Worm (Caenorhabditis elegans): Measurements from ENCODE around the gene F02E11.2.

The F02E11.2 gene

DNA sequence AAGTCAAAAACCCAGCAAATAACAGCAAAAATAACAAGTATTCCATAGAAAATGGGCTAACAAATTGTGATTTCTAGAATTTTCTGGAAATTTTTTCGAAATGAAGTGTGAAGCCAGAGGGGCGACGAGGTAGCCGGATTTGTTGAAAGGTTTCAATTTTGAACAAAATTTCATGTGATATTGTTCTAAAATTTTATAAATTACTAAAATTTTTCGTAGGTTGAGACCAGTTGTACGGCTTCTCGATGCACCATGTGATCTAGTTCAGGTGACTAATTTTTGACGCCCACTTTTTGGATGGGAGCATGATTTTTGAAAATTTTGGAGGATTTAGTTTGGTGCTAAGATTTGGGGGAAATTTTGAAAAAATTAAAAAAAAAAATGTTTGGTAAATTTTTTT, 3.4 kb upstream of the F02E11.2 start, which contains the start of gene gcy-19:
TSS of gene gcy-19 (minus strand) at position 101 of the 400 bp plus-strand sequence.
- TF ChIP-seq rcor-1 (GFP tag; IDR thresholded peaks at IDR 0.05) (no peak), cebp-2 (GFP tag; IDR thresholded peaks at IDR 0.05) (no peak), let-526 (GFP tag; IDR thresholded peaks at IDR 0.05) (no peak), zim-3 (tag; optimal IDR thresholded peaks at IDR 0.05) (no peak), pbrm-1 (GFP tag; IDR thresholded peaks at IDR 0.05) (no peak), die-1 (tag; optimal IDR thresholded peaks at IDR 0.05) (no peak), nfyb-1 (GFP tag; IDR thresholded peaks at IDR 0.05) (no peak), ztf-18 (tag; optimal IDR thresholded peaks at IDR 0.05) (no peak), xnd-1 (tag; optimal IDR thresholded peaks at IDR 0.05) (no peak), C17E4.6 (GFP tag; IDR thresholded peaks at IDR 0.05) (no peak), snpc-1.3 (tag; optimal IDR thresholded peaks at IDR 0.05; ENCODE audit: insufficient read depth) (no peak), ceh-91 (GFP tag; IDR thresholded peaks at IDR 0.05) (no peak), Y67H2A.10 (GFP tag; conservative IDR thresholded peaks at IDR 0.05) (no peak), nhr-120 (GFP tag; IDR thresholded peaks at IDR 0.05) (no peak), F37B4.10 (GFP tag; IDR thresholded peaks at IDR 0.05) (no peak), K12H6.12 (tag; optimal IDR thresholded peaks at IDR 0.05) (no peak), Y56A3A.18 (GFP tag; IDR thresholded peaks at IDR 0.05) (no peak), lir-1 (GFP tag; conservative IDR thresholded peaks at IDR 0.05) (no peak)

DNA sequence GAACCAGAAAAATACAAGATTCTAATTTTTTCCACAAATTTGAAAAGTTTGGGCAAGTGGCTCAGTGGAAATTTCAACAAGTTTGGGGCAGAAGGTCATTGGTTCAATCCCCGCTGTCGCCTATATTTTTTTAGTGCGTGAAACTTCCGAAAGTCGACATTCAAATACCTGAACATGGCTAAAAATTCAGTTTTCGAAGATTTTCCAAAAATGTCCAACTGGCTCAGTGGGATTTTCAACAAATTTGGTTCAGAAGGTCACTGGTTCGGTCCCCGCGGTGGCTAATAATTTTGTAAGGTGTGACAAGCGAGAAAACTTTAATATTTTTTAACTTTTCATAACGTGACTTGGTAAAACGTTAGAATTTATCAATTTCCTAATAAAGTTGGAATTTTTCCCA, 2.1 kb downstream of the F02E11.2 start:
- TF ChIP-seq ztf-22 (GFP tag; optimal IDR thresholded peaks at IDR 0.05) = no peak
- peak; percentile 44 for TF ChIP-seq B0261.1 (tag; optimal IDR thresholded peaks at IDR 0.05)
- TF ChIP-seq rpc-1 (optimal IDR thresholded peaks at IDR 0.05) = no peak
- TF ChIP-seq rpc-1 (tag; optimal IDR thresholded peaks at IDR 0.05) = peak; percentile 58
- peak; percentile 67 for TF ChIP-seq tbp1 (GFP tag; optimal IDR thresholded peaks at IDR 0.05)
- no peak for TF ChIP-seq dox-1 (GFP tag; IDR thresholded peaks at IDR 0.05)

DNA sequence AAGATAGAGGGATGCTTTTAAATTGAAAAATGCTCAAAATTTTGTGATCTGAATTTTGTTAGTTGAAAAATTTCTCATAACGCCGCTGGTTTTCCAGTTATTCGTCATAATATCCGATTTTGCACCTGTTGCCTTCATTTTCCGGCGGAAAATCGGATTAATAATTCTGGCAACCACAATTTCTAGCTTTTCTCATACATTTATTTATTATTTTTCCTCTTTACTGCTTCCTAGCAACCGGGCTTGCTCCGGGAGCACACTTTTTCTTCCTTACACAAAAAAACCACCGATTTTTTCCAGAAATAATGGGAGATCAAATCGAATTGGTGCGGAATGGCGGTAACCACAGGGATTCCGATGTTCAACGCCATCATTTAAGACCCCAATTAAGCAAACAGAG, 4.8 kb downstream of the F02E11.2 start, which contains the start of gene F02E11.7:
TSS of gene F02E11.7 (plus strand) at position 301 of the 400 bp plus-strand sequence.
- TF ChIP-seq ceh-100 (GFP tag; IDR thresholded peaks at IDR 0.05) = no peak
- no peak for TF ChIP-seq egl-18 (GFP tag; IDR thresholded peaks at IDR 0.05)
- no peak for TF ChIP-seq nhr-120 (GFP tag; IDR thresholded peaks at IDR 0.05)
- no peak for TF ChIP-seq somi-1 (GFP tag; optimal IDR thresholded peaks at IDR 0.05)
- TF ChIP-seq K12H6.12 (tag; optimal IDR thresholded peaks at IDR 0.05) = no peak
- TF ChIP-seq nfyb-1 (GFP tag; IDR thresholded peaks at IDR 0.05) = no peak
- no peak for TF ChIP-seq ceh-58 (GFP tag; IDR thresholded peaks at IDR 0.05)
- no peak for TF ChIP-seq lir-1 (GFP tag; conservative IDR thresholded peaks at IDR 0.05)
- no peak for TF ChIP-seq K11D2.4 (GFP tag; IDR thresholded peaks at IDR 0.05)
- TF ChIP-seq nhr-90 (tag; optimal IDR thresholded peaks at IDR 0.05) = no peak
- no peak for TF ChIP-seq aptf-3 (GFP tag; IDR thresholded peaks at IDR 0.05)
- TF ChIP-seq snpc-3.4 (tag; optimal IDR thresholded peaks at IDR 0.05) = no peak
- TF ChIP-seq hlh-26 (GFP tag; conservative IDR thresholded peaks at IDR 0.05) = no peak
- TF ChIP-seq mxl-1 (tag; optimal IDR thresholded peaks at IDR 0.05) = no peak
- no peak for TF ChIP-seq hmg-20 (GFP tag; IDR thresholded peaks at IDR 0.05)
- TF ChIP-seq lin-40 (tag; optimal IDR thresholded peaks at IDR 0.05) = no peak
- no peak for TF ChIP-seq T26A5.8 (tag; optimal IDR thresholded peaks at IDR 0.05)
- TF ChIP-seq die-1 (tag; optimal IDR thresholded peaks at IDR 0.05) = no peak
- TF ChIP-seq lag-1 (GFP tag; IDR thresholded peaks at IDR 0.05) = no peak
- TF ChIP-seq chd-7 (tag; optimal IDR thresholded peaks at IDR 0.05) = no peak
